Fruit fly (Drosophila melanogaster) whole organism: ENCODE measurements around the gene Acsx2.

Experiments
- pan ChIP-seq: fragments of >200 bp; optimal IDR thresholded peaks from 2 replicates; lab custom pipeline; 2017
- usp ChIP-seq: fragments of >200 bp; optimal IDR thresholded peaks from 2 replicates; lab custom pipeline; 2017; ENCODE audit warnings: missing biosample characterization, missing genetic modification characterization, mixed read lengths

DNA sequence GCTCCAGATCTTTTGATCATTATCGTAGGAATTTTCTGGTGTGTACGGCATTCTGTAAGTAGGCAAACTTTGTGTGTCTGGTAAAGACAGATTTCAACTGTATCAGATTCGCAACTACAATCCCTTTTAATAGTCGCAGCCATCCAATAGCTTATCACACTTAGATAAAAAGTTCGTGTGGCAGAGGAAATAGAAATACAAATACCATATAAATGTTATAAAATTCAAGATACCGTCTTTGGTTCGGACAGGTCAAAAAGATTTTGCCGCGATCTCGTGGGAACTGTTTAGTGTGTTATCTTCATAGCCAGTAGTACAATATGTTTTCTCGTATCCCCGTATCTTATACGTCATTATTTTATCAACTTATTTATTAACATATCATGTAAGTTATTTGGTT lies 1.4 kb upstream of the Acsx2 start, which contains the start of gene Acsx1R:
- TF ChIP-seq pan (no peak), usp (GFP tag; lab: Kevin White, UChicago) (no peak)
